Worm (Caenorhabditis elegans) whole organism, L4 larva: ENCODE data around the gene ceh-20.

Source experiments
- D1046.2 ChIP-seq: fragments of 200-800 bp; sonication (Bioruptor generic); IDR thresholded peaks from 2 replicates; pipeline ENCODE4 v1.3.6; 2022; ENCODE audit warnings: missing genetic modification characterization, missing compliant biosample characterization
- F44E2.7 ChIP-seq: fragments of 200-800 bp; sonication (Bioruptor generic); IDR thresholded peaks from 2 replicates; pipeline ENCODE4 v2.1.2; 2022; ENCODE audit warnings: missing genetic modification characterization, missing compliant biosample characterization
- Y105C5A.15 ChIP-seq: fragments of 200-800 bp; sonication (Bioruptor generic); IDR thresholded peaks from 2 replicates; pipeline ENCODE4 v1.3.6; 2022; ENCODE audit warnings: missing genetic modification characterization, missing compliant biosample characterization
- Y48G9A.11 ChIP-seq: fragments of 200-800 bp; sonication (Bioruptor generic); IDR thresholded peaks from 2 replicates; pipeline ENCODE4 v1.3.6; 2022; ENCODE audit warnings: missing genetic modification reagents, missing genetic modification characterization, missing compliant biosample characterization
- Y75B8A.6 ChIP-seq: fragments of 200-800 bp; sonication (Bioruptor generic); IDR thresholded peaks from 2 replicates; pipeline ENCODE4 v1.3.6; 2022; ENCODE audit warnings: missing genetic modification reagents, missing genetic modification characterization, missing compliant biosample characterization
- ZK337.2 ChIP-seq: fragments of 200-800 bp; sonication (Bioruptor generic); IDR thresholded peaks from 2 replicates; pipeline ENCODE4 v1.3.6; 2022; ENCODE audit warnings: missing genetic modification reagents, missing genetic modification characterization, missing compliant biosample characterization
- ama-1 ChIP-seq: fragments of 150-350 bp; optimal IDR thresholded peaks from 2 replicates; lab custom pipeline; 2014; ENCODE audit warnings: inconsistent platforms, mixed read lengths
- dmd-9 ChIP-seq: fragments of 200-800 bp; sonication (Bioruptor generic); IDR thresholded peaks from 2 replicates; pipeline ENCODE4 v1.3.6; 2022; ENCODE audit warnings: missing genetic modification reagents, missing genetic modification characterization, missing compliant biosample characterization
- dpl-1 ChIP-seq: fragments of 150-350 bp; optimal IDR thresholded peaks from 2 replicates; lab custom pipeline; 2014; ENCODE audit warnings: missing biosample characterization, missing genetic modification reagents, missing genetic modification characterization
- egl-27 ChIP-seq: sonication (generic microtip); optimal IDR thresholded peaks from 3 replicates; lab custom pipeline; 2017; ENCODE audit warnings: missing biosample characterization, missing genetic modification reagents, missing genetic modification characterization
- hlh-30 ChIP-seq: sonication (generic microtip); optimal IDR thresholded peaks from 2 replicates; lab custom pipeline; 2017; ENCODE audit warnings: antibody characterized with exemption, mild to moderate bottlenecking, missing genetic modification characterization, missing compliant biosample characterization; ENCODE audit not compliant: insufficient read depth
- jun-1 ChIP-seq: fragments of 150-350 bp; optimal IDR thresholded peaks from 2 replicates; lab custom pipeline; 2014; ENCODE audit warnings: missing biosample characterization, missing genetic modification reagents, missing genetic modification characterization
- lin-1 ChIP-seq: fragments of 200-800 bp; sonication (Bioruptor generic); IDR thresholded peaks from 2 replicates; pipeline ENCODE4 v1.3.6; 2022; ENCODE audit warnings: missing genetic modification reagents, missing genetic modification characterization, missing compliant biosample characterization
- nhr-10 ChIP-seq: fragments of 150-350 bp; optimal IDR thresholded peaks from 2 replicates; lab custom pipeline; 2014; ENCODE audit warnings: missing biosample characterization, missing genetic modification characterization
- nhr-28 ChIP-seq: fragments of 150-350 bp; optimal IDR thresholded peaks from 2 replicates; lab custom pipeline; 2014; ENCODE audit warnings: missing biosample characterization, missing genetic modification characterization
- nhr-77 ChIP-seq: fragments of 150-350 bp; optimal IDR thresholded peaks from 2 replicates; lab custom pipeline; 2014; ENCODE audit warnings: missing biosample characterization, missing genetic modification characterization
- pqm-1 ChIP-seq: sonication (generic microtip); optimal IDR thresholded peaks from 2 replicates; lab custom pipeline; 2017; ENCODE audit warnings: missing biosample characterization, missing genetic modification characterization
- saeg-2 ChIP-seq: fragments of 200-800 bp; sonication (Bioruptor generic); IDR thresholded peaks from 2 replicates; pipeline ENCODE4 v1.3.6; 2022; ENCODE audit warnings: missing genetic modification reagents, missing genetic modification characterization, missing compliant biosample characterization
- tra-1 ChIP-seq: fragments of 200-800 bp; sonication (Bioruptor generic); IDR thresholded peaks from 2 replicates; pipeline ENCODE4 v1.3.6; 2022; ENCODE audit warnings: missing genetic modification reagents, missing genetic modification characterization, missing compliant biosample characterization

Gene ceh-20

ce11 chrIII:7030044-7030804, 50.5 kb downstream of the ceh-20 start (continued):
- TF ChIP-seq egl-27 (tag; lab: Kevin White, UChicago) (no peak), F44E2.7 (no peak), ZK337.2 (GFP tag; lab: Robert Waterston, UW) (no peak), D1046.2 (no peak), saeg-2 (GFP tag; lab: Robert Waterston, UW) (no peak), tra-1 (GFP tag; lab: Robert Waterston, UW) (peak; percentile 56), nhr-77 (no peak), hlh-30 (tag; lab: Kevin White, UChicago) (peak; percentile 45), lin-1 (GFP tag; lab: Robert Waterston, UW) (peak; percentile 54; the same call in 1 of the 2 replicates), dmd-9 (no peak), Y75B8A.6 (GFP tag; lab: Robert Waterston, UW) (no peak), pqm-1 (tag; lab: Kevin White, UChicago) (no peak), nhr-28 (tag; lab: Kevin White, UChicago) (no peak), ama-1 (lab: Kevin White, UChicago) (no peak), dpl-1 (peak; percentile 39), Y105C5A.15 (no peak), jun-1 (tag; lab: Kevin White, UChicago) (no peak), Y48G9A.11 (no peak), nhr-10 (tag; lab: Kevin White, UChicago) (no peak)
